Fruit fly (Drosophila melanogaster): ENCODE measurements around the gene Blimp-1.

The Blimp-1 gene

DNA sequence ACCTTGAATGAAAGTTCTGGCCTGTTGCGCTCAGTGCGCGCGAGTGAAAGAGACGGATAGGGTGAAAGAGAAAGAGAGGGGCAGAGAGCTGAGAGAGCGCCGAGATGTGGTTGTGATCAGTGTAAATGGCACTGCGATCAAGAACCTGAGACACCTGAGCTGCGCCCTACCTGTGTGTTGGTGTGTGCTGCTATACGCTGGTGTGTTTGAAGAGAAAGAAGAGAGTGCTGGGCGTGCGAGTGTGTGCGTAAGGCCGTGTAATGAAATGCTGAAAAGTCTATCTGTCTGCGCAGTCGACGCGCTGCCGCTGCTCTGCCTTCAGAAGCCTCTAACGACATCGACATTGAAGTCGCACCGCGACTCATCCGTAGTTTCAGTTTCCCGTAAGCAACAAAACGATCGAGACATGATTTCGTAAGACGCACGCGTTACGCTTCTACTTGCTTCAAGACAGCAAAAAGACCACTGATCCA lies at the start of gene Blimp-1:
Gene Blimp-1 (plus strand): TSS at position 376 of the 473 bp plus-strand sequence.
- TF ChIP-seq CG17801 (GFP tag; optimal IDR thresholded peaks at IDR 0.05; ENCODE audit: partially characterized antibody) = no peak

DNA sequence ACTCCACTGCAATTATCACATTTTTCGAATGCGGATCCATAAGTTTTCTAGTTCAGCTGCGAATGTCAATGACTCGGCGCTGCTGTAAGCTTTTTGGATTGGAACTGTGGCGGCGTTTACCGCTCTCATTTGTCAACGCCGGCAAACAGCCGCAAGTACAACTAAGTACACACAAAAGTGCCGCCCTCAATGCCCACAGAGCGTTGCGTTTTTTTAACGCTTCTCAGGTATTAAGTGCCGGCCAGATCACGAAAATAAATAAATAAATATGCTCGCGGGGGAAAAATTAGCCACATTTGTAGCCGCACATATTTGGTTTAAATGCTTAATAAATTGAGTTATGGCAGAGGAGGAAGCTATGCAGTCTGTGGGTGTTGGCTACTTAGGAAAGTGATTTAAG lies 49.2 kb upstream of the Blimp-1 start:
- no peak for TF ChIP-seq CG17801 (GFP tag; optimal IDR thresholded peaks at IDR 0.05; ENCODE audit: partially characterized antibody)

DNA sequence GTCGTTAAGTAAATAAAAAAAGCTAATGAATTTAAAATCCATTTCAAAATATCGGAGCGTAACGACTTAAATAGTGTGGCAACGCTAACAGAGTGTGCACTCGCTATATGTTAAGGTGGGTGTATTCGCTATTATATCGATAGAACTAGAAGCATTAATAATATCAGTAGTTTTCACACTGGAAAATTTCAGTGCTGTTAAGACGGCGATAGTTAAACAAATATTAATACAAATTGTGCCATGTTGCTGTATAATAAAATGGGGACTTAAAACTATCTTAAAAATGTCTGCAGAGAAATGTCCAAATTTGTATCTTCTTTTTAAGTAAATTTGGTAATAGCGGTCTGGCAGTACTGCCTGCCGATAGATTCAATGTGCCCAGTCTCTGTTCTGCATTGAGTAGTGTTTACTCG lies 47.5 kb upstream of the Blimp-1 start:
- peak; percentile 75 for TF ChIP-seq CG17801 (GFP tag; optimal IDR thresholded peaks at IDR 0.05; ENCODE audit: partially characterized antibody)

DNA sequence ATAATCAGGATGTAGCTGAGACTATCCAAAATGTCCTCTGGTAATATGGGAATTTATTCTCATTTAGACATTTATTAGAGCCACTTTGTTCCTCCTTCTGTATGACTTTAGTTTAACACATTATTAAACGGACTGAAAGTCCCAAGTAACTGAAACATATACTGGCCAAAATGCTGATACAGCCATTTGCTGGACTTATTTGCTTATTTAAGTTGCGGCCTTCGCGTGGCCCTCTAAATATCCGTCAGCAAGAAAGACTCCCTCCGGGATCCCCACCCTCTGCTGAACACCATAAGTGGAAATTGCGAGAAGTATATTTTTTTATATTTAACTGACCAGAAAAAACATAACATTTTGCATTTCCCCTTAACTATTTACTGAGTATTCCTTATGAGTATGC lies 38.3 kb upstream of the Blimp-1 start, which contains the start of gene spo:
Gene spo (minus strand): TSS at position 135 of the 400 bp plus-strand sequence.
- TF ChIP-seq CG17801 (GFP tag; optimal IDR thresholded peaks at IDR 0.05; ENCODE audit: partially characterized antibody) = no peak

DNA sequence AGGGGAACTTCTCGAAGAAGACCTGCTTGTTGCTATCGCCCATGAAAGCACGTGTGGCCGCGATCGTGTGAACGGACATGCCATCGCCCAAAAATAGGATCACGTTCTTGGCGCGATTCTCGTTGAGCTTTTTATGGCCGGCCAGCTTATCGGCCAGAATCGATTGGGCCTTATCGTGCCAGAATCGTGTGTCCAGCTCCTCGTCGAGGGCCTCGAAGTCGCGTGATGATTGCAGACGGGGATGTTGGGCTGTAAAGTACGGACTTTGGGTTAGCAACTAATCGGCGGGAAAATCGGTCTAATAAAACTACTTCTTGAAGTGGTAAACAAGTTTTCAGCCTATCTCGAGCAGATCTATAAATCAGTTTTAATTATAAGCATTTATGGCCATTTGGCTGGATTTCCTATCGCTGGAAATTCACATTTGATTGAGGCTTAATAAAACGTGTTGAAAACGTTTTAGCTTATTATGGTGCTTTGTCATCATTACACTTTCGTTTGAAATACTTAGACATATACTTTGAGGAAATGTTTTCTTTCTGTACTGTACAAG lies 36.5 kb upstream of the Blimp-1 start:
- TF ChIP-seq CG17801 (GFP tag; optimal IDR thresholded peaks at IDR 0.05; ENCODE audit: partially characterized antibody) = no peak

DNA sequence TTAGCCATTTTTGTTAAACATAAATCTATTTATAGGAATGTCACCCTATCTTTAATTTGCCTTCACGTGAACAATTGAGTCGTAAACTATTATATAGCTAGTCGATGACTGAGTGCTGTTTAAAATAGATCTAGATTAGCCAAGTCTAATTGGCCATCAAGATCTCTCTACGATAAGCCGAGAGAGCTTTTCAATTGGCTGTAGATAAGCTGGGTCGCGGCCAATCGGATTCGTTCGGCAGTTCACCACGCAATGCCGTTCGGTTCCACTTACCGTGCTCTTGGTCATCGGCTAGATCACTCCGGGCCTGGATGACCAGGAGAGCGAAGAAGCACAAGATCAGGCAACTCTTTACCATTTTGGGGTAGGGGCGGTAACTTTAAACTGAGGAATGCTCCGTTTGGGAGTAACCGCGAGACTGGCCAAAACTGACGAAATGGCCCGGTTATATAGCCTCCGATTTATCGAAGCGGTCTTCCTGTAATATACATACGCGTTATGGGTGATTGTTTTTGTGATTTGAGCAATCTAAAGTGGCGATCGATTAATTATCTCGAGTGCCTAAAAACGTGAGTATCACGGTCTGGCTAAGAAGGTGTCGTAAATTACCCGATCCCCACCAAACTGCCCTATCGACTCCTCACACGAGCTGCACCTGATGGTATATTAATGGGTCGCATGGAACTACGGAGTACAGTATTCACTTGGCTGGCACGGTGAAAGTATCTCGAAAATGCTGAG lies 35.8 kb upstream of the Blimp-1 start, which contains the start of the genes Alp10 and Alp9:
Gene Alp10 (minus strand): TSS at position 420 of the 741 bp plus-strand sequence.
Gene Alp9 (plus strand): TSS at position 690 of the 741 bp plus-strand sequence.
- TF ChIP-seq CG17801 (GFP tag; optimal IDR thresholded peaks at IDR 0.05; ENCODE audit: partially characterized antibody) = no peak

DNA sequence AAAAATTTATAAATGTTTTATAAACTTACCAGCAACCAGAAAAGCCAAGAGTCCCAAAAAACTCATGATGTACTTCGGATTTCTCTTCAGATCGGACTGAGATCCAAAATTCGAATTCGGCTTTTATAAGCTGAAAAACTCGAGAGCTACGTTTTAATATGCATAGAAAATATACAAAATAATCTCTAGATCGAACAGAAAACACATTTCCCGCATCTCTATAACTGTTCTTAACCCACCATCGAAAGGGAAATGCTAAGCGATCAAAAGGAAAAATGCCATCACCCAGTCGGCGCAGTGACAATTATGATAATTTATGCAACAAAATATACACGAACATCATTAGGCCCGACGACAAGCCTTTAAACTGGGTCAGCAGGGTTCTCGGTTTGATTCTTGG lies 31.2 kb upstream of the Blimp-1 start, which contains the start of gene CG10591:
Gene CG10591 (minus strand): TSS at position 101 of the 400 bp plus-strand sequence.
- TF ChIP-seq CG17801 (GFP tag; optimal IDR thresholded peaks at IDR 0.05; ENCODE audit: partially characterized antibody) = no peak

DNA sequence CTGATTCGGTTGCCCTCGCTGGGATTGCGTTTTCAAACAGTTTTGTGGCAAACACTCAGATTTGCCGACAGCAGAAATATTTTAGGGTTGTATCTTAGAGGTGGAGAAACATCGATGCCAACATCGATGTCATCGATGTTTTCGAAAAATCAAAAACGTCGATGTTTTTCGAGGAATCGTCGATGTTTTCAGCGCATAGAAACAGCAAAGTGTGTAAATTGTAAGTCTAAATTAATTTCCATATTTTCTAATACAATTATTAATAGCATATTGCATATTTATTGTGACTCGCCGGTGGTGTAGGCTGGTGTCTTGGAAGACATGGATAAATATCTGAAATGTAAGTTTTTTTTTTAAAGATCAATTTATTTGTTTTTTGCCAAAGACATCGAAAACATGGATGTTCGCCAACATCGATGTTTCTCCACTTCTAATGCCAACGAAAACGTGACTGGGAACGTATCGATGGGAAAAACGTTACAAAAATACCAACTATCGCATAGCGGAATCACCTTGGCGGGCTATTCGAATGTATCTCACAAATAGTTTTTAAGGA lies 26.8 kb upstream of the Blimp-1 start, which contains the start of gene TM9SF3:
Gene TM9SF3 (minus strand): TSS at position 120 of the 556 bp plus-strand sequence.
- no peak for TF ChIP-seq CG17801 (GFP tag; optimal IDR thresholded peaks at IDR 0.05; ENCODE audit: partially characterized antibody)

DNA sequence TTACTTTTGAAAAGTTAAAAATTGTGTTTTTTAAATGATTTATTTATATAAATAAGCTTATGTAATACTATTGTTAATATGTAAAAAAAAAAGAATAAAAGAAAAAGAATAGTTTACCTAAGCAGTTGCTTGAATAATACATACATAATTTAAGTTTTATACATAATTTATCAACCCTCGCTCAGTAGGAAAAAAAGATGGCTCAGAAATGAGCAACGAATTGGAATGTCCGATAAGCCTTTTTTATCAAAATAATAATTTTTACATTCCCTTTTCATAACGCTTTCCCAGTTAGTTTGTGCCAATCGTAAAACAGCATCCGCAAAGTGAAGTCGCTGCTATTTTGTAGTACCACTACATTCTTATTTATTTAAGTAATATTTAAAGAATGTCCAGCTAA lies 26.3 kb upstream of the Blimp-1 start, which contains the start of gene mthl2:
Gene mthl2 (plus strand): TSS at position 301 of the 400 bp plus-strand sequence.
- TF ChIP-seq CG17801 (GFP tag; optimal IDR thresholded peaks at IDR 0.05; ENCODE audit: partially characterized antibody) = no peak

DNA sequence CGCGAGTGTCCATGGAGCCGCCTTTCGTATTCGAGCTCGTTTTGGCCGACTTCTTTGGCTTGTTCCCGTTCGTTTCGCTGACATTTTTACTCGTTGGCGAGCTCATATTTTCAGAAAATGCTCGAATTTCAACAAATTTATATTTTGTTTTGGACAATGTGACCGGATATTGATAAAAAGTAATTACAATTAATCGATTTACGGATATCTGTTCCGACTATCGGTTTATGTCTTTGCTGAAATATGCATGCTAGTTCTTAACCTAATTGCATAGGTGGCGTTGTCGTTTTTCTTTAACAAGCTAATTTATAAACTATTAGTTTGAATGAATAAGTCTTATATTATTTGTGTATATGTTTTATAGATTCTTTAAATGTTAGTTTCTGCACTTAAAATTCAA lies 22.7 kb upstream of the Blimp-1 start, which contains the start of gene Eaf6:
Gene Eaf6 (minus strand): TSS at position 173 of the 400 bp plus-strand sequence.
- no peak for TF ChIP-seq CG17801 (GFP tag; optimal IDR thresholded peaks at IDR 0.05; ENCODE audit: partially characterized antibody)

DNA sequence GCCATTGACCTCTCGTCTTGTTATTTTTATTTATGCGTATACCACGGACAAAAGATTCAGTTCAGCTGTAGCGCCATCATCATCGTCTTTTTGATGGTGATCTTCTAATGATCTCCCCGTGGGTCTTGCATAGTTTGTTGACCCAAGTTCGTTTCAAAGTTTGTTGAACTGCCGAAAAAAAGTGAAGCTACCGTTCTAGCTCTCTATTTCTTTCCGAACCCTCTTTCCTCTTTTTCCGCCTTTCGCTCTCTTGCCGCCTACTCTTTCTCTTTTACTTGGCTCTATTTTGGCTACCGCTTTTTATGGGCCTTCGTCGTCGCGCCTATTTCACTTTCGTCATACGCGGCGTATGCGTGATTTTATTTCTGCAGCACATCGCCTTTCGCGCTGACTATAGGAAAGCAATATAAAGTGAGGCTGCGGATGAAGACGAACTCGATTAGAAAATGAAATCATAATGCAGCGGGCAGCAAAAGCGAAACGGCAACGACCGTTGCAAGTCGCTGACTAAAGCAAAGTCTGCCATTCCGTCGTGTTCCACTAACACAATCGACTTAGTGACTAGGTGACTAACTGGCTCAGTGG lies 21.9 kb upstream of the Blimp-1 start:
- TF ChIP-seq CG17801 (GFP tag; optimal IDR thresholded peaks at IDR 0.05; ENCODE audit: partially characterized antibody) = no peak

DNA sequence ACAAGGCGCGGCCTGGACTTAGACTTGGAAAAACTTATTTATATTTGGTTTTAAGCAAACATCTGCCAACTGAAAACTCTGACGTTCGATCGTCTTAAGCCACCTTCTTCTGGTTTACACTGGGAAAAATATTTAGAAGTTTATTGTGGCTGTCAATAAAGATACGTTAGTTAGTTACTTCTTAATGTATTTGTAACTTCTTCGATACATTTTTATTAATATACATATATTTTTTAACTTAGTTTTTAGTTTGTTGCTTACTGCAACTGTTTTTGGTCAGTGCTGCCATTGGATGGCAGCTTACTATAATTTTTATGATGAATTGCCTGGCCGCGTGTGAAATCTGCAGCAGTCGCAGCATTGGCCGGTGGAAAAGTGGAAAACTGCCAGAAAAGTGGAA lies 21.3 kb upstream of the Blimp-1 start:
- TF ChIP-seq CG17801 (GFP tag; optimal IDR thresholded peaks at IDR 0.05; ENCODE audit: partially characterized antibody) = no peak

DNA sequence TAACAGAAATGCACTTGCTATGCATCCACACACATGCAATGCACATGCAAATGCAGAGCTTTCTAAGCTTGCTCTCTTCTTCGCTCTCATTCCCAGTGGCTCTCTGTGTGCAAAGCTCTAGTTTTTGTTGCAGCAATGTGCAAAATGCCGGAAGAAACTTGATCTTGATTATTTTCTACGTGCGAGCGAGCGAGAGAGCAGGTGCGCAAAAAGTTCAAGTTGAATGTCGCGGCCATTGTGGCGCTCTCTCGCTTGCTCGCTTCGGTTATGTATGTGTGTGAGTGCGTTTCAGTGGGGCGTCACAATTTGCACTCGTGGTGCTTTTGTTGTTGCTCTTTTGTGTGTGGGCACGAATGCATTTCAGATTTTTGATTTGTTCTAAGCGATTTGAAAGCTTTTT lies 20.2 kb upstream of the Blimp-1 start:
- TF ChIP-seq CG17801 (GFP tag; optimal IDR thresholded peaks at IDR 0.05; ENCODE audit: partially characterized antibody) = peak; percentile 7

DNA sequence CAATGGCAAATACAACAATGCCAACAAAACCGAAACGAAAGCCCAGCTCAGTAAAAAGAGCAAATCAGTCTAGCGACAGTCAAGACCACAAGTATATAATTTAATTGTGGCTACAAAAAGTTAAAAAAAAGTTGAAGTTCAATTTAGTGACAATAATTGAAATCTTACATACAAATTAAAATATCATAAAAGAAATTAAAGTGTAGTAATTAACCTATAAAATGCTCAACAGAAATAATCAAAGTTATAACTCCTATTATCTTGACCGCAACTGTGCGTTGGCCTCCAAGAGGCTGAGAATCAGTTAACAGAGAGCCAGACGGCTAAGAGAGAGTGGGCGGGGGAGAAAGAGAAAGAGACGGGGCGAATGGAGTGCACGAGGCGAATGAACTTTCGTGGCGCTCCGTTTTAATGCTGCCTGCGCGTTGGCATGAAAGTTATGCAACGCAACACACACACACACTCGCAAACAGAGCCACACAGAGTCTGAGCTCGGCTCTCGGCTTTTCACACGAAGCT lies 19.0 kb upstream of the Blimp-1 start:
- no peak for TF ChIP-seq CG17801 (GFP tag; optimal IDR thresholded peaks at IDR 0.05; ENCODE audit: partially characterized antibody)

DNA sequence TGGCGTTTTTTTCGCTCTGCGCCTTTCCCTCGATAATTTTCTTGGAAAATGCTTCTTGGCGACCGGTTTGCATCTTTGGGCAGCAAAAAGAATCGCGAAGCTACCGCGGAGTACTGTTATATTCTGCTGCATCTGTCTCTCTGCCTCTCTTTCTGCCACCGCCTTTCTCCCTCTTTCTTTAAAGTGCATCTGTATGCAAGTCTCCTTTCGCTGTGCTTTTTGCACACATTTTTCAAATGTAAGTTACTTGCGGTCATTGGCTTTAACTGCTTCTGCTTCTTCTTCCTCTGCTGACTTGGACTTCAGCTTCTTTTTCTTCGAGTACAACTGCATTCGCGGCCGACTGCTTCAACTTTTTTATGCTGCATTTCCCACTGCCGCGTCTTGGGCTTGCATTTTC lies 15.0 kb upstream of the Blimp-1 start:
- no peak for TF ChIP-seq CG17801 (GFP tag; optimal IDR thresholded peaks at IDR 0.05; ENCODE audit: partially characterized antibody)
